Fruit fly (Drosophila melanogaster) whole organism, prepupa: ENCODE data around the gene HINT1.

ENCODE experiments used
- Blimp-1 ChIP-seq: fragments of 200-800 bp; sonication (Bioruptor generic); optimal IDR thresholded peaks from 3 replicates; lab custom pipeline; 2017; ENCODE audit warnings: missing biosample characterization, missing genetic modification characterization, mild to moderate bottlenecking, moderate library complexity, missing genetic modification reagents
- CG16779 ChIP-seq: fragments of 200-800 bp; sonication (Bioruptor generic); optimal IDR thresholded peaks from 3 replicates; lab custom pipeline; 2017; ENCODE audit warnings: missing biosample characterization, mild to moderate bottlenecking, missing genetic modification characterization
- CG32006 ChIP-seq: fragments of 200-800 bp; sonication (Bioruptor generic); optimal IDR thresholded peaks from 3 replicates; lab custom pipeline; 2017; ENCODE audit warnings: missing biosample characterization, mild to moderate bottlenecking, missing genetic modification characterization
- CG6808 ChIP-seq: fragments of 200-800 bp; sonication (Bioruptor generic); optimal IDR thresholded peaks from 3 replicates; lab custom pipeline; 2017; ENCODE audit warnings: missing biosample characterization, missing genetic modification characterization, mild to moderate bottlenecking, moderate library complexity, missing genetic modification reagents
- CG6854 ChIP-seq: fragments of 200-800 bp; sonication (Bioruptor generic); optimal IDR thresholded peaks from 2 replicates; lab custom pipeline; 2017; ENCODE audit warnings: missing biosample characterization, mild to moderate bottlenecking, missing genetic modification characterization
- Eip78C ChIP-seq: fragments of 200-800 bp; sonication (Bioruptor generic); peaks from one replicate; lab custom pipeline; 2016; ENCODE audit warnings: missing biosample characterization, missing genetic modification characterization
- Gug ChIP-seq: fragments of 200-800 bp; sonication (Bioruptor generic); IDR thresholded peaks from 2 replicates; pipeline ENCODE4 v1.3.6; 2022; ENCODE audit warnings: missing biosample characterization, missing genetic modification characterization
- OdsH ChIP-seq: fragments of 200-800 bp; sonication (Bioruptor generic); optimal IDR thresholded peaks from 3 replicates; lab custom pipeline; 2016; ENCODE audit warnings: missing biosample characterization, missing genetic modification characterization
- cyc ChIP-seq: fragments of 200-800 bp; sonication (Bioruptor generic); optimal IDR thresholded peaks from 3 replicates; lab custom pipeline; 2016; ENCODE audit warnings: missing biosample characterization, missing genetic modification characterization
- dsx ChIP-seq: fragments of 200-800 bp; optimal IDR thresholded peaks from 3 replicates; lab custom pipeline; 2019; ENCODE audit warnings: missing biosample characterization, mild to moderate bottlenecking, missing genetic modification characterization, moderate library complexity; ENCODE audit not compliant: poor library complexity, severe bottlenecking
- fkh ChIP-seq: fragments of 200-800 bp; sonication (Bioruptor generic); optimal IDR thresholded peaks from 3 replicates; lab custom pipeline; 2017; ENCODE audit warnings: missing biosample characterization, mild to moderate bottlenecking, missing genetic modification characterization, moderate library complexity
- pdm3 ChIP-seq: fragments of 200-800 bp; sonication (Bioruptor generic); optimal IDR thresholded peaks from 3 replicates; lab custom pipeline; 2016; ENCODE audit warnings: missing biosample characterization, missing genetic modification characterization

- no peak for TF ChIP-seq fkh (GFP tag; lab: Kevin White, UChicago)
- TF ChIP-seq Blimp-1 (GFP tag; lab: Kevin White, UChicago) = no peak
- no peak for TF ChIP-seq cyc (GFP tag; lab: Kevin White, UChicago)
- no peak for TF ChIP-seq pdm3 (GFP tag; lab: Kevin White, UChicago)
- no peak for TF ChIP-seq CG6854 (GFP tag; lab: Kevin White, UChicago)
- TF ChIP-seq dsx (GFP tag; lab: Kevin White, UChicago) = no peak
- TF ChIP-seq Eip78C = no peak
- no peak for TF ChIP-seq CG16779 (tag; lab: Kevin White, UChicago)
- TF ChIP-seq Gug (GFP tag; lab: Robert Waterston, UW) = no peak
- TF ChIP-seq CG32006 = no peak
- no peak for TF ChIP-seq CG6808 (GFP tag; lab: Kevin White, UChicago)
- TF ChIP-seq OdsH (GFP tag; lab: Kevin White, UChicago) = no peak
Measured at dm6 chr2L:2815673-2816072, 45.7 kb downstream of the HINT1 start, which contains the start of gene G6P.
